Fruit fly (Drosophila melanogaster) whole organism, embryonic: ENCODE measurements around the gene CG33286.

Source experiments
- Atf3 ChIP-seq: fragments of 200-800 bp; sonication (Bioruptor generic); optimal IDR thresholded peaks from 3 replicates; lab custom pipeline; 2016; ENCODE audit warnings: missing biosample characterization, missing genetic modification characterization
- B-H2 ChIP-seq: fragments of 200-800 bp; sonication (Bioruptor generic); optimal IDR thresholded peaks from 2 replicates; lab custom pipeline; 2018; ENCODE audit warnings: missing biosample characterization, mild to moderate bottlenecking, missing genetic modification characterization
- Bgb ChIP-seq: fragments of 200-800 bp; sonication (Bioruptor generic); IDR thresholded peaks from 2 replicates; pipeline ENCODE4 v1.3.6; 2022; ENCODE audit warnings: missing biosample characterization, missing genetic modification characterization; ENCODE audit not compliant: partially characterized antibody
- Blimp-1 ChIP-seq: fragments of 200-800 bp; sonication (Bioruptor generic); optimal IDR thresholded peaks from 3 replicates; lab custom pipeline; 2018; ENCODE audit warnings: missing biosample characterization, missing genetic modification characterization, mild to moderate bottlenecking, moderate library complexity, missing genetic modification reagents
- CG10209 ChIP-seq: fragments of 200-800 bp; sonication (Bioruptor generic); optimal IDR thresholded peaks from 3 replicates; lab custom pipeline; 2017; ENCODE audit warnings: missing biosample characterization, mild to moderate bottlenecking, missing genetic modification characterization, missing genetic modification reagents
- CG10366 ChIP-seq: fragments of 200-800 bp; sonication (Bioruptor generic); IDR thresholded peaks from 2 replicates; pipeline ENCODE4 v1.3.6; 2022; ENCODE audit warnings: missing biosample characterization, missing genetic modification characterization
- CG10654 ChIP-seq: fragments of 200-800 bp; sonication (Bioruptor generic); optimal IDR thresholded peaks from 2 replicates; lab custom pipeline; 2016; ENCODE audit warnings: missing biosample characterization, missing genetic modification characterization
- CG11456 ChIP-seq: fragments of 200-800 bp; sonication (Bioruptor generic); IDR thresholded peaks from 3 replicates; pipeline ENCODE4 v1.3.6; 2022; ENCODE audit warnings: missing biosample characterization, missing genetic modification characterization
- CG11504 ChIP-seq: fragments of 200-800 bp; sonication (Bioruptor generic); optimal IDR thresholded peaks from 3 replicates; lab custom pipeline; 2019; ENCODE audit warnings: missing biosample characterization, mild to moderate bottlenecking, missing genetic modification characterization, moderate library complexity
- CG16813 ChIP-seq: fragments of 200-800 bp; sonication (Bioruptor generic); IDR thresholded peaks from 3 replicates; pipeline ENCODE4 v1.3.6; 2022; ENCODE audit warnings: missing biosample characterization, missing genetic modification characterization; ENCODE audit not compliant: partially characterized antibody
- CG17568 ChIP-seq: fragments of 200-800 bp; sonication (Bioruptor generic); optimal IDR thresholded peaks from 2 replicates; lab custom pipeline; 2018; ENCODE audit warnings: missing biosample characterization, mild to moderate bottlenecking, missing genetic modification characterization, moderate library complexity
- CG17612 ChIP-seq: fragments of 200-800 bp; sonication (Bioruptor generic); IDR thresholded peaks from 2 replicates; pipeline ENCODE4 v1.3.6; 2022; ENCODE audit warnings: missing biosample characterization, missing genetic modification characterization
- CG3065 ChIP-seq: fragments of 200-800 bp; sonication (Bioruptor generic); optimal IDR thresholded peaks from 2 replicates; lab custom pipeline; 2016; ENCODE audit warnings: missing biosample characterization, missing genetic modification characterization
- CG31365 ChIP-seq: fragments of 200-800 bp; sonication (Bioruptor generic); optimal IDR thresholded peaks from 2 replicates; lab custom pipeline; 2018; ENCODE audit warnings: missing biosample characterization, mild to moderate bottlenecking, missing genetic modification characterization
- CG3838 ChIP-seq: fragments of 200-800 bp; sonication (Bioruptor generic); optimal IDR thresholded peaks from 3 replicates; lab custom pipeline; 2016; ENCODE audit warnings: missing biosample characterization, missing genetic modification characterization
- CG4282 ChIP-seq: fragments of 200-800 bp; sonication (Bioruptor generic); optimal IDR thresholded peaks from 2 replicates; lab custom pipeline; 2016; ENCODE audit warnings: missing biosample characterization, missing genetic modification characterization
- CG4820 ChIP-seq: fragments of 200-800 bp; sonication (Bioruptor generic); optimal IDR thresholded peaks from 3 replicates; lab custom pipeline; 2016; ENCODE audit warnings: missing biosample characterization, missing genetic modification characterization
- CG5953 ChIP-seq: fragments of 200-800 bp; sonication (Bioruptor generic); IDR thresholded peaks from 2 replicates; pipeline ENCODE4 v1.3.6; 2022; ENCODE audit warnings: missing biosample characterization, missing genetic modification characterization
- CG6689 ChIP-seq: fragments of 200-800 bp; sonication (Bioruptor generic); IDR thresholded peaks from 2 replicates; pipeline ENCODE4 v1.3.6; 2022; ENCODE audit warnings: missing biosample characterization, missing genetic modification characterization
- CG7357 ChIP-seq: fragments of 200-800 bp; sonication (Bioruptor generic); IDR thresholded peaks from 3 replicates; pipeline ENCODE4 v1.3.6; 2022; ENCODE audit warnings: missing biosample characterization, missing genetic modification characterization
- CG8765 ChIP-seq: fragments of 200-800 bp; sonication (Bioruptor generic); IDR thresholded peaks from 2 replicates; pipeline ENCODE4 v1.3.6; 2022; ENCODE audit warnings: missing biosample characterization, missing genetic modification characterization
- CG9797 ChIP-seq: fragments of 200-800 bp; sonication (Bioruptor generic); optimal IDR thresholded peaks from 3 replicates; lab custom pipeline; 2018; ENCODE audit warnings: missing biosample characterization, mild to moderate bottlenecking, missing genetic modification characterization
- D19A ChIP-seq: fragments of 200-800 bp; optimal IDR thresholded peaks from 3 replicates; lab custom pipeline; 2019; ENCODE audit warnings: missing biosample characterization, mild to moderate bottlenecking, missing genetic modification characterization, moderate library complexity
- D19B ChIP-seq: fragments of 200-800 bp; sonication (Bioruptor generic); optimal IDR thresholded peaks from 2 replicates; lab custom pipeline; 2017; ENCODE audit warnings: missing biosample characterization, mild to moderate bottlenecking, missing genetic modification characterization
- Dip2 ChIP-seq: fragments of 200-800 bp; sonication (Bioruptor generic); IDR thresholded peaks from 2 replicates; pipeline ENCODE4 v1.3.6; 2022; ENCODE audit warnings: missing biosample characterization, missing genetic modification characterization
- Dip3 ChIP-seq: fragments of 200-800 bp; sonication (Bioruptor generic); optimal IDR thresholded peaks from 3 replicates; lab custom pipeline; 2016; ENCODE audit warnings: missing biosample characterization, missing genetic modification characterization
- ERR ChIP-seq: fragments of 200-800 bp; sonication (Bioruptor generic); optimal IDR thresholded peaks from 2 replicates; lab custom pipeline; 2016; ENCODE audit warnings: missing biosample characterization, missing genetic modification characterization
- Fer1 ChIP-seq: fragments of 200-800 bp; sonication (Bioruptor generic); optimal IDR thresholded peaks from 2 replicates; lab custom pipeline; 2017; ENCODE audit warnings: missing biosample characterization, mild to moderate bottlenecking, missing genetic modification characterization
- Gug ChIP-seq: fragments of 200-800 bp; sonication (Bioruptor generic); IDR thresholded peaks from 4 replicates; pipeline ENCODE4 v1.3.6; 2022; ENCODE audit warnings: missing biosample characterization, missing genetic modification characterization
- Lpt ChIP-seq: fragments of >200 bp; optimal IDR thresholded peaks from 2 replicates; lab custom pipeline; 2018; ENCODE audit warnings: missing biosample characterization, missing genetic modification characterization
- Mrtf ChIP-seq: fragments of 200-800 bp; sonication (Bioruptor generic); IDR thresholded peaks from 3 replicates; pipeline ENCODE4 v1.3.6; 2022; ENCODE audit warnings: missing biosample characterization, missing genetic modification characterization
- NC2α ChIP-seq: fragments of 200-800 bp; sonication (Bioruptor generic); optimal IDR thresholded peaks from 2 replicates; lab custom pipeline; 2016; ENCODE audit warnings: missing biosample characterization, missing genetic modification characterization
- NC2β ChIP-seq: fragments of 200-800 bp; sonication (Bioruptor generic); optimal IDR thresholded peaks from 2 replicates; lab custom pipeline; 2016; ENCODE audit warnings: missing biosample characterization, missing genetic modification characterization
- Oaz ChIP-seq: fragments of 200-800 bp; sonication (Bioruptor generic); IDR thresholded peaks from 2 replicates; pipeline ENCODE4 v1.3.6; 2022; ENCODE audit warnings: missing biosample characterization, missing genetic modification characterization
- Optix ChIP-seq: fragments of 200-800 bp; sonication (Bioruptor generic); IDR thresholded peaks from 3 replicates; pipeline ENCODE4 v1.3.6; 2022; ENCODE audit warnings: missing biosample characterization, missing genetic modification characterization
- crol ChIP-seq: fragments of 200-800 bp; sonication (Bioruptor generic); IDR thresholded peaks from 2 replicates; pipeline ENCODE4 v1.3.6; 2022; ENCODE audit warnings: missing biosample characterization, missing genetic modification characterization
- gcm ChIP-seq: fragments of 200-800 bp; sonication (Bioruptor generic); optimal IDR thresholded peaks from 2 replicates; lab custom pipeline; 2019; ENCODE audit warnings: missing biosample characterization, mild to moderate bottlenecking, missing genetic modification characterization, moderate library complexity
- klu ChIP-seq: fragments of 200-800 bp; sonication (Bioruptor generic); IDR thresholded peaks from 2 replicates; pipeline ENCODE4 v1.3.6; 2022; ENCODE audit warnings: missing biosample characterization, missing genetic modification characterization
- lola ChIP-seq, 3 experiments: fragments of >200 bp in 2 of 3; fragments of 200-800 bp in 1 of 3; sonication (Bioruptor generic) in 1 of 3; optimal IDR thresholded peaks; 2 replicates each; lab custom pipeline; 2017 to 2019; ENCODE audit warnings: missing biosample characterization in 3 of 3, missing genetic modification characterization in 3 of 3, mild to moderate bottlenecking in 1 of 3, moderate library complexity in 1 of 3
- nerfin-2 ChIP-seq: fragments of 200-800 bp; sonication (Bioruptor generic); IDR thresholded peaks from 2 replicates; pipeline ENCODE4 v1.3.6; 2022; ENCODE audit warnings: missing biosample characterization, missing genetic modification characterization; ENCODE audit not compliant: partially characterized antibody
- nmo ChIP-seq: fragments of 200-800 bp; sonication (Bioruptor generic); optimal IDR thresholded peaks from 2 replicates; lab custom pipeline; 2018; ENCODE audit warnings: missing biosample characterization, mild to moderate bottlenecking, missing genetic modification characterization, moderate library complexity
- org-1 ChIP-seq: fragments of 200-800 bp; sonication (Bioruptor generic); optimal IDR thresholded peaks from 2 replicates; lab custom pipeline; 2017; ENCODE audit warnings: missing biosample characterization, missing genetic modification characterization
- pita ChIP-seq: fragments of 200-800 bp; sonication (Bioruptor generic); optimal IDR thresholded peaks from 2 replicates; lab custom pipeline; 2017; ENCODE audit warnings: missing biosample characterization, mild to moderate bottlenecking, missing genetic modification characterization
- pum ChIP-seq: fragments of 200-800 bp; sonication (Bioruptor generic); optimal IDR thresholded peaks from 2 replicates; lab custom pipeline; 2016; ENCODE audit warnings: missing biosample characterization, missing genetic modification characterization
- run ChIP-seq: fragments of 200-800 bp; sonication (Bioruptor generic); optimal IDR thresholded peaks from 3 replicates; lab custom pipeline; 2018; ENCODE audit warnings: missing biosample characterization, mild to moderate bottlenecking, missing genetic modification characterization
- sens ChIP-seq: fragments of 200-800 bp; sonication (Bioruptor generic); peaks from one replicate; lab custom pipeline; 2016; ENCODE audit warnings: missing biosample characterization, missing genetic modification characterization
- sim ChIP-seq: fragments of 200-800 bp; sonication (Bioruptor generic); IDR thresholded peaks from 2 replicates; pipeline ENCODE4 v1.3.6; 2022; ENCODE audit warnings: missing biosample characterization, missing genetic modification characterization
- toy ChIP-seq: fragments of 200-800 bp; sonication (Bioruptor generic); IDR thresholded peaks from 2 replicates; pipeline ENCODE4 v1.3.6; 2022; ENCODE audit warnings: missing biosample characterization, missing genetic modification characterization
- unc-4 ChIP-seq: fragments of 200-800 bp; sonication (Bioruptor generic); IDR thresholded peaks from 2 replicates; pipeline ENCODE4 v1.3.6; 2022; ENCODE audit warnings: missing biosample characterization, missing genetic modification characterization; ENCODE audit not compliant: partially characterized antibody
- unpg ChIP-seq: fragments of 200-800 bp; sonication (Bioruptor generic); optimal IDR thresholded peaks from 3 replicates; lab custom pipeline; 2018; ENCODE audit warnings: missing biosample characterization, mild to moderate bottlenecking, missing genetic modification characterization, moderate library complexity
- vnd ChIP-seq: fragments of 200-800 bp; sonication (Bioruptor generic); IDR thresholded peaks from 3 replicates; pipeline ENCODE4 v1.3.6; 2022; ENCODE audit warnings: missing biosample characterization, missing genetic modification characterization; ENCODE audit not compliant: partially characterized antibody
- zfh2 ChIP-seq: fragments of 200-800 bp; sonication (Bioruptor generic); optimal IDR thresholded peaks from 2 replicates; lab custom pipeline; 2016; ENCODE audit warnings: missing biosample characterization, missing genetic modification characterization

Gene CG33286

dm6 chr3L:20950136-20950499 lies 24.4 kb downstream of the CG33286 start (continued):
- no peak for TF ChIP-seq zfh2
- no peak for TF ChIP-seq B-H2 (GFP tag; lab: Kevin White, UChicago)
- peak; percentile 49 for TF ChIP-seq pum (GFP tag; lab: Kevin White, UChicago)
- TF ChIP-seq CG10654 (GFP tag; lab: Kevin White, UChicago), result peak; percentile 21
- TF ChIP-seq lola (GFP tag; optimal IDR thresholded peaks at IDR 0.05; lab: Kevin White, UChicago), result peak in 1 of 3 experiments; percentile 81
- peak; percentile 43 for TF ChIP-seq run (tag; lab: Kevin White, UChicago)
- no peak for TF ChIP-seq Dip2
- no peak for TF ChIP-seq Oaz (GFP tag; lab: Robert Waterston, UW)
- TF ChIP-seq NC2α, result no peak
- TF ChIP-seq toy (GFP tag; lab: Robert Waterston, UW), result no peak
- peak; percentile 68 for TF ChIP-seq CG6689 (GFP tag; lab: Robert Waterston, UW)
- TF ChIP-seq CG10209 (GFP tag; lab: Kevin White, UChicago), result peak; percentile 55
- TF ChIP-seq CG5953, result no peak
- peak; percentile 81 for TF ChIP-seq CG11504 (tag; lab: Kevin White, UChicago)
- TF ChIP-seq Lpt (GFP tag; lab: Kevin White, UChicago), result no peak
- TF ChIP-seq nerfin-2 (GFP tag; lab: Robert Waterston, UW), result no peak
- TF ChIP-seq CG7357 (GFP tag; lab: Robert Waterston, UW), result peak; percentile 27; the same call in 1 of the 3 replicates
- no peak for TF ChIP-seq crol (GFP tag; lab: Robert Waterston, UW)
- TF ChIP-seq CG10366 (GFP tag; lab: Robert Waterston, UW), result peak; percentile 22; the same call in 1 of the 2 replicates
- 0 out of 2 replicates have a peak, but pooled peaks have one; percentile 15 for TF ChIP-seq sim (GFP tag; lab: Robert Waterston, UW)
- no peak for TF ChIP-seq CG8765 (GFP tag; lab: Robert Waterston, UW)
- peak; percentile 97 for TF ChIP-seq sens (GFP tag; lab: Kevin White, UChicago)
- no peak for TF ChIP-seq CG9797 (GFP tag; lab: Kevin White, UChicago)
- TF ChIP-seq Atf3 (GFP tag; lab: Kevin White, UChicago), result no peak
- no peak for TF ChIP-seq pita (GFP tag; lab: Kevin White, UChicago)
- peak; percentile 49 for TF ChIP-seq org-1 (GFP tag; lab: Kevin White, UChicago)
- no peak for TF ChIP-seq unc-4
- TF ChIP-seq CG3838 (GFP tag; lab: Kevin White, UChicago), result no peak
- no peak for TF ChIP-seq D19B (GFP tag; lab: Kevin White, UChicago)
- TF ChIP-seq Optix (GFP tag; lab: Robert Waterston, UW), result no peak
- no peak for TF ChIP-seq ERR (GFP tag; lab: Kevin White, UChicago)
- no peak for TF ChIP-seq CG31365
- TF ChIP-seq Blimp-1 (GFP tag; lab: Kevin White, UChicago), result peak; percentile 85
- TF ChIP-seq CG4282 (GFP tag; lab: Kevin White, UChicago), result no peak
- TF ChIP-seq Fer1 (GFP tag; lab: Kevin White, UChicago), result no peak
- no peak for TF ChIP-seq Bgb (GFP tag; lab: Robert Waterston, UW)
- TF ChIP-seq vnd (GFP tag; lab: Robert Waterston, UW), result no peak
- TF ChIP-seq klu (GFP tag; lab: Robert Waterston, UW), result no peak
- no peak for TF ChIP-seq CG17612 (GFP tag; lab: Robert Waterston, UW)
- peak; percentile 77 for TF ChIP-seq D19A (tag; lab: Kevin White, UChicago)
- TF ChIP-seq CG3065 (GFP tag; lab: Kevin White, UChicago), result no peak
- TF ChIP-seq CG11456 (GFP tag; lab: Robert Waterston, UW), result no peak
- TF ChIP-seq Mrtf, result no peak
- peak; percentile 66 for TF ChIP-seq CG4820 (GFP tag; lab: Kevin White, UChicago)
- peak; percentile 88 for TF ChIP-seq nmo (GFP tag; lab: Kevin White, UChicago)
- peak; percentile 72 for TF ChIP-seq unpg (GFP tag; lab: Kevin White, UChicago)
- no peak for TF ChIP-seq Dip3 (GFP tag; lab: Kevin White, UChicago)
- peak; percentile 5 for TF ChIP-seq CG17568 (GFP tag; lab: Kevin White, UChicago)
- TF ChIP-seq gcm (GFP tag; lab: Kevin White, UChicago), result peak; percentile 56
- TF ChIP-seq NC2β (GFP tag; lab: Kevin White, UChicago), result peak; percentile 22
- TF ChIP-seq Gug, result peak; percentile 47; the same call in 2 of the 4 replicates
- TF ChIP-seq CG16813 (GFP tag; lab: Robert Waterston, UW), result no peak
